Worm (Caenorhabditis elegans) whole organism, early embryonic: Measurements from ENCODE around the gene fbxb-84.

ENCODE experiments used
- ama-1 ChIP-seq: fragments of 150-350 bp; optimal IDR thresholded peaks from 2 replicates; lab custom pipeline; 2014
- ceh-13 ChIP-seq: fragments of 200-800 bp; sonication (Bioruptor generic); optimal IDR thresholded peaks from 2 replicates; lab custom pipeline; 2018; ENCODE audit warnings: mild to moderate bottlenecking, missing genetic modification characterization, missing compliant biosample characterization
- hnd-1 ChIP-seq: sonication (generic microtip); optimal IDR thresholded peaks from 2 replicates; lab custom pipeline; 2016; ENCODE audit warnings: missing genetic modification characterization, missing compliant biosample characterization
- pes-1 ChIP-seq: fragments of 200-800 bp; sonication (Bioruptor generic); IDR thresholded peaks from 2 replicates; pipeline ENCODE4 v1.3.6; 2022; ENCODE audit warnings: missing genetic modification reagents, missing genetic modification characterization, missing compliant biosample characterization
- tbx-11 ChIP-seq: fragments of 200-800 bp; sonication (Bioruptor generic); IDR thresholded peaks from 2 replicates; pipeline ENCODE4 v1.3.6; 2022; ENCODE audit warnings: missing genetic modification characterization, missing compliant biosample characterization
- tra-4 ChIP-seq: sonication (generic microtip); optimal IDR thresholded peaks from 2 replicates; lab custom pipeline; 2017; ENCODE audit warnings: missing genetic modification characterization, missing compliant biosample characterization

DNA sequence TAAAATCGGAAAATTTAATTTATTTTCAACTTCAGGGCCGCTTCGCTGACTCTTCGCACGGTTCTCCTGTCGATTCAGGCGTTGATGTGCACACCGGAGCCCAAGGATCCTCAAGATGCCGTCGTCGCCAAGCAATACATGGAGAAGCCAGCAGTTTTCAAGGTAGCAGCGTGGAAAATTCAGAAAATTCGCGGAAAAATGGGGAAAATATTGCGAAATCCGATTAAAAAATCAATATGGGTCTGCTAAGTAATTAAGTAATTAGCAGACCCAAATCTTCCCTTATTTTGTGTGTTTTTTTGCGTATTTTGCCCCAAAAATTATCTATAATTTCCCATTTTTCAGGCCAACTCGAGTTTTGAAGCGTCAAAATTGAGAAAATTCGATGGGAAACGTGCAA lies 43.0 kb upstream of the fbxb-84 start:
- TF ChIP-seq ama-1 (lab: Kevin White, UChicago) (no peak), hnd-1 (no peak), pes-1 (no peak), tbx-11 (GFP tag; lab: Robert Waterston, UW) (no peak), ceh-13 (no peak), tra-4 (tag; lab: Kevin White, UChicago) (no peak)
